Fruit fly (Drosophila melanogaster): ENCODE measurements around the gene Caf1-180.

Gene Caf1-180

dm6 chrX:8588607-8589171, 17.4 kb downstream of the Caf1-180 start, which contains the start of gene CG12081 (continued):
- no peak for TF ChIP-seq svp (GFP tag)
- no peak for TF ChIP-seq cyc (GFP tag; optimal IDR thresholded peaks at IDR 0.05)
- TF ChIP-seq lz (GFP tag; optimal IDR thresholded peaks at IDR 0.05) = peak; percentile 19
- no peak for TF ChIP-seq Eip93F (GFP tag; optimal IDR thresholded peaks at IDR 0.05)
- TF ChIP-seq net (GFP tag; optimal IDR thresholded peaks at IDR 0.05) = no peak
- TF ChIP-seq CG6808 (GFP tag; optimal IDR thresholded peaks at IDR 0.05) = no peak
- TF ChIP-seq CG16779 (tag; optimal IDR thresholded peaks at IDR 0.05) = no peak
- no peak for TF ChIP-seq CG31627 (GFP tag; optimal IDR thresholded peaks at IDR 0.05)
- TF ChIP-seq CG11762 (GFP tag; optimal IDR thresholded peaks at IDR 0.05; ENCODE audit: insufficient read depth) = no peak
- no peak for TF ChIP-seq Smox (GFP tag; optimal IDR thresholded peaks at IDR 0.05)
- no peak for TF ChIP-seq CG7368 (GFP tag; optimal IDR thresholded peaks at IDR 0.05)
- TF ChIP-seq Sox15 (GFP tag; optimal IDR thresholded peaks at IDR 0.05) = no peak
- no peak for TF ChIP-seq CG34406 (GFP tag; optimal IDR thresholded peaks at IDR 0.05)
- no peak for TF ChIP-seq CG4318 (GFP tag; optimal IDR thresholded peaks at IDR 0.05)
- peak; percentile 46 for TF ChIP-seq achi (GFP tag; optimal IDR thresholded peaks at IDR 0.05)
- TF ChIP-seq CG8119 (GFP tag; IDR thresholded peaks at IDR 0.05) = no peak
- no peak for TF ChIP-seq eg (GFP tag; IDR thresholded peaks at IDR 0.05)
- TF ChIP-seq Blimp-1 (GFP tag; optimal IDR thresholded peaks at IDR 0.05) = no peak
- no peak for TF ChIP-seq salr (GFP tag; optimal IDR thresholded peaks at IDR 0.05)
- no peak for TF ChIP-seq dsx (GFP tag; optimal IDR thresholded peaks at IDR 0.05; ENCODE audit: poor library complexity, severe bottlenecking)

dm6 chrX:8583159-8583558, 22.9 kb downstream of the Caf1-180 start:
- peak; percentile 43 for TF ChIP-seq Eip78C (GFP tag)
- no peak for TF ChIP-seq CG3032 (tag; optimal IDR thresholded peaks at IDR 0.05)

DNA sequence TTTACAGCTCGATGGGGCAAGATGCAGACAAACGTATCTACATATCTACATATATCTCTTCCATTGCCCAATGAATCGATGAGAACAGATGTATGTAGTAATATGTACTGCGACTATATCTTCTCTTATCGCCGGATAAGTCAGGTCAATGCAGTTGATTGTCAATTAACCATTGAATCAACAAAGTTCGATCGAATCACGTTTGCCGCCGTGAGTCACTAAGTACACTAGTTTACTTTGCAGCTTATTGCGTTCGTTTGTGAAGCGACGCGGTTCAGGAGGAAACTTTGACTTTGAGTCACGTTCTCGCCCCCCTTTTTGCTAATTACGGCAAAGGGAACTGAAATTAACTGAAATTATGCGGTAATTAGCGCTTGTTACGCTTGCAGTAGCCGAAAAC, 25.3 kb downstream of the Caf1-180 start:
- TF ChIP-seq spab (GFP tag; optimal IDR thresholded peaks at IDR 0.05) (peak; percentile 14), Hr4 (GFP tag; optimal IDR thresholded peaks at IDR 0.05) (no peak), Sox102F (GFP tag; optimal IDR thresholded peaks at IDR 0.05) (no peak), Eip78C (GFP tag) (peak; percentile 63), Hr39 (GFP tag; optimal IDR thresholded peaks at IDR 0.05) (no peak), CG6276 (GFP tag; optimal IDR thresholded peaks at IDR 0.05) (no peak), salr (GFP tag; optimal IDR thresholded peaks at IDR 0.05) (peak in 1 of 2 experiments; percentile 7), acj6 (GFP tag; optimal IDR thresholded peaks at IDR 0.05) (no peak), CG8119 (GFP tag; IDR thresholded peaks at IDR 0.05) (0 out of 3 replicates have a peak, but pooled peaks have one; percentile 13), ss (GFP tag; optimal IDR thresholded peaks at IDR 0.05) (peak; percentile 26 to 55), CG6792 (GFP tag; optimal IDR thresholded peaks at IDR 0.05) (no peak), CG1621 (tag; optimal IDR thresholded peaks at IDR 0.05) (no peak), Sox14 (GFP tag; optimal IDR thresholded peaks at IDR 0.05) (no peak), pdm3 (GFP tag; optimal IDR thresholded peaks at IDR 0.05) (no peak), topi (GFP tag; optimal IDR thresholded peaks at IDR 0.05) (no peak), CG10669 (GFP tag; optimal IDR thresholded peaks at IDR 0.05) (peak; percentile 35), CG8632 (GFP tag; optimal IDR thresholded peaks at IDR 0.05) (no peak), CG6808 (GFP tag; optimal IDR thresholded peaks at IDR 0.05) (peak; percentile 25), OdsH (GFP tag; optimal IDR thresholded peaks at IDR 0.05) (no peak), Sox15 (GFP tag; optimal IDR thresholded peaks at IDR 0.05) (no peak), Blimp-1 (GFP tag; optimal IDR thresholded peaks at IDR 0.05) (no peak), lz (GFP tag; optimal IDR thresholded peaks at IDR 0.05) (no peak), CG9139 (GFP tag; optimal IDR thresholded peaks at IDR 0.05) (peak; percentile 15), CG11294 (GFP tag; IDR thresholded peaks at IDR 0.05) (no peak)

Data from whole organism, prepupa.